Worm (Caenorhabditis elegans) whole organism, young adult: Measurements from ENCODE around the gene T22D1.3.

ENCODE experiments used
- B0019.2 ChIP-seq: fragments of 200-800 bp; sonication (Bioruptor generic); conservative IDR thresholded peaks from 2 replicates; pipeline ENCODE4 v1.3.6; 2022; ENCODE audit warnings: missing genetic modification reagents, missing genetic modification characterization, missing compliant biosample characterization
- C17E4.6 ChIP-seq: fragments of 200-800 bp; sonication (Bioruptor generic); IDR thresholded peaks from 2 replicates; pipeline ENCODE4 v1.3.6; 2022; ENCODE audit warnings: missing genetic modification reagents, missing genetic modification characterization, missing compliant biosample characterization
- F33H1.4 ChIP-seq: fragments of 200-800 bp; sonication (Bioruptor generic); IDR thresholded peaks from 2 replicates; pipeline ENCODE4 v1.3.6; 2022; ENCODE audit warnings: missing genetic modification reagents, missing genetic modification characterization, missing compliant biosample characterization
- F37B4.10 ChIP-seq: fragments of 200-800 bp; sonication (Bioruptor generic); IDR thresholded peaks from 2 replicates; pipeline ENCODE4 v1.3.6; 2022; ENCODE audit warnings: missing genetic modification characterization, missing compliant biosample characterization
- F57A8.1 ChIP-seq: fragments of 200-800 bp; sonication (Bioruptor generic); optimal IDR thresholded peaks from 2 replicates; lab custom pipeline; 2018; ENCODE audit warnings: mild to moderate bottlenecking, missing genetic modification characterization, moderate library complexity, missing compliant biosample characterization
- T07F8.4 ChIP-seq: sonication (generic microtip); optimal IDR thresholded peaks from 2 replicates; lab custom pipeline; 2016; ENCODE audit warnings: mild to moderate bottlenecking, missing genetic modification characterization, moderate library complexity, missing compliant biosample characterization
- Y53F4B.3 ChIP-seq: fragments of 200-800 bp; sonication (Bioruptor generic); IDR thresholded peaks from 2 replicates; pipeline ENCODE4 v1.3.6; 2022; ENCODE audit warnings: missing genetic modification reagents, missing genetic modification characterization, missing compliant biosample characterization
- Y53G8AR.9 ChIP-seq: fragments of 200-800 bp; sonication (Bioruptor generic); conservative IDR thresholded peaks from 2 replicates; pipeline ENCODE4 v1.3.6; 2022; ENCODE audit warnings: missing genetic modification reagents, missing genetic modification characterization, missing compliant biosample characterization
- Y56A3A.18 ChIP-seq: fragments of 200-800 bp; sonication (Bioruptor generic); IDR thresholded peaks from 2 replicates; pipeline ENCODE4 v1.3.6; 2022; ENCODE audit warnings: missing genetic modification reagents, missing genetic modification characterization, missing compliant biosample characterization
- Y79H2A.3 ChIP-seq: fragments of 200-800 bp; sonication (Bioruptor generic); conservative IDR thresholded peaks from 2 replicates; pipeline ENCODE4 v1.3.6; 2022; ENCODE audit warnings: missing genetic modification reagents, missing genetic modification characterization, missing compliant biosample characterization
- ZK185.1 ChIP-seq: sonication (generic microtip); optimal IDR thresholded peaks from 2 replicates; lab custom pipeline; 2016; ENCODE audit warnings: mild to moderate bottlenecking, missing genetic modification characterization, missing compliant biosample characterization; ENCODE audit not compliant: poor library complexity, severe bottlenecking
- akir-1 ChIP-seq: fragments of 200-800 bp; sonication (Bioruptor generic); optimal IDR thresholded peaks from 2 replicates; lab custom pipeline; 2018; ENCODE audit warnings: mild to moderate bottlenecking, missing genetic modification characterization, moderate library complexity, missing compliant biosample characterization
- atf-7 ChIP-seq: sonication (generic microtip); optimal IDR thresholded peaks from 2 replicates; lab custom pipeline; 2017; ENCODE audit warnings: mild to moderate bottlenecking, missing genetic modification characterization, missing compliant biosample characterization
- attf-3 ChIP-seq: fragments of 200-800 bp; sonication (Bioruptor generic); conservative IDR thresholded peaks from 2 replicates; pipeline ENCODE4 v1.3.6; 2022; ENCODE audit warnings: missing genetic modification reagents, missing genetic modification characterization, missing compliant biosample characterization
- bed-1 ChIP-seq: fragments of 200-800 bp; sonication (Bioruptor generic); IDR thresholded peaks from 2 replicates; pipeline ENCODE4 v1.3.6; 2022; ENCODE audit warnings: missing genetic modification reagents, missing genetic modification characterization, missing compliant biosample characterization
- cebp-2 ChIP-seq: fragments of 200-800 bp; sonication (Bioruptor generic); IDR thresholded peaks from 2 replicates; pipeline ENCODE4 v1.3.6; 2022; ENCODE audit warnings: missing genetic modification characterization, missing compliant biosample characterization
- ceh-79 ChIP-seq: sonication (generic microtip); optimal IDR thresholded peaks from 2 replicates; lab custom pipeline; 2017; ENCODE audit warnings: mild to moderate bottlenecking, missing genetic modification characterization, missing compliant biosample characterization
- ceh-91 ChIP-seq: fragments of 200-800 bp; sonication (Bioruptor generic); IDR thresholded peaks from 2 replicates; pipeline ENCODE4 v1.3.6; 2022; ENCODE audit warnings: missing genetic modification reagents, missing genetic modification characterization, missing compliant biosample characterization
- die-1 ChIP-seq: sonication (generic microtip); optimal IDR thresholded peaks from 2 replicates; lab custom pipeline; 2016; ENCODE audit warnings: missing genotype, mild to moderate bottlenecking, missing genetic modification characterization, missing compliant biosample characterization
- egl-44 ChIP-seq: fragments of 200-800 bp; sonication (Bioruptor generic); IDR thresholded peaks from 2 replicates; pipeline ENCODE4 v1.3.6; 2022; ENCODE audit warnings: missing genetic modification reagents, missing genetic modification characterization, missing compliant biosample characterization
- gei-17 ChIP-seq: fragments of 200-800 bp; sonication (Bioruptor generic); optimal IDR thresholded peaks from 2 replicates; lab custom pipeline; 2018; ENCODE audit warnings: mild to moderate bottlenecking, missing genetic modification characterization, missing compliant biosample characterization
- hrde-1 ChIP-seq: sonication (generic microtip); optimal IDR thresholded peaks from 2 replicates; lab custom pipeline; 2016; ENCODE audit warnings: missing genetic modification characterization, mild to moderate bottlenecking, missing compliant biosample characterization, moderate library complexity, missing genotype, missing genetic modification reagents, borderline replicate concordance
- lag-1 ChIP-seq: fragments of 200-800 bp; sonication (Bioruptor generic); IDR thresholded peaks from 2 replicates; pipeline ENCODE4 v1.3.6; 2022; ENCODE audit warnings: missing genetic modification reagents, missing genetic modification characterization, missing compliant biosample characterization
- let-526 ChIP-seq: fragments of 200-800 bp; sonication (Bioruptor generic); IDR thresholded peaks from 2 replicates; pipeline ENCODE4 v1.3.6; 2022; ENCODE audit warnings: missing genetic modification reagents, missing genetic modification characterization, missing compliant biosample characterization
- lin-26 ChIP-seq: fragments of 200-800 bp; sonication (Bioruptor generic); IDR thresholded peaks from 2 replicates; pipeline ENCODE4 v1.3.6; 2022; ENCODE audit warnings: missing genetic modification reagents, missing genetic modification characterization, missing compliant biosample characterization
- lin-35 ChIP-seq, 3 experiments: fragments of 150-350 bp in 2 of 3; sonication (generic microtip) in 1 of 3; optimal IDR thresholded peaks; 2 replicates each; lab custom pipeline; 2014 to 2018; ENCODE audit warnings: missing biosample characterization in 3 of 3, missing genetic modification characterization in 3 of 3, missing genetic modification reagents in 3 of 3
- lin-40 ChIP-seq: sonication (generic microtip); optimal IDR thresholded peaks from 2 replicates; lab custom pipeline; 2016; ENCODE audit warnings: missing genetic modification characterization, mild to moderate bottlenecking, missing compliant biosample characterization, missing genotype, missing genetic modification reagents
- lin-54 ChIP-seq: fragments of 200-800 bp; sonication (Bioruptor generic); optimal IDR thresholded peaks from 2 replicates; lab custom pipeline; 2018; ENCODE audit warnings: mild to moderate bottlenecking, missing genetic modification characterization, missing compliant biosample characterization
- lsl-1 ChIP-seq: fragments of 200-800 bp; sonication (Bioruptor generic); optimal IDR thresholded peaks from 2 replicates; lab custom pipeline; 2018; ENCODE audit warnings: mild to moderate bottlenecking, missing genetic modification characterization, moderate library complexity, missing compliant biosample characterization
- lsy-27 ChIP-seq: sonication (generic microtip); optimal IDR thresholded peaks from 2 replicates; lab custom pipeline; 2017; ENCODE audit warnings: missing genetic modification characterization, mild to moderate bottlenecking, missing compliant biosample characterization, antibody characterized with exemption, missing genotype, borderline replicate concordance; ENCODE audit not compliant: insufficient read depth
- madf-10 ChIP-seq: sonication (generic microtip); optimal IDR thresholded peaks from 2 replicates; lab custom pipeline; 2016; ENCODE audit warnings: mild to moderate bottlenecking, missing genetic modification characterization, missing compliant biosample characterization
- madf-3 ChIP-seq: fragments of 200-800 bp; sonication (Bioruptor generic); IDR thresholded peaks from 2 replicates; pipeline ENCODE4 v1.3.6; 2022; ENCODE audit warnings: missing genetic modification reagents, missing genetic modification characterization, missing compliant biosample characterization
- mcd-1 ChIP-seq: fragments of 200-800 bp; sonication (Bioruptor generic); IDR thresholded peaks from 2 replicates; pipeline ENCODE4 v1.3.6; 2022; ENCODE audit warnings: missing genetic modification reagents, missing genetic modification characterization, missing compliant biosample characterization
- mel-28 ChIP-seq: sonication (generic microtip); optimal IDR thresholded peaks from 2 replicates; lab custom pipeline; 2016; ENCODE audit warnings: borderline replicate concordance, mild to moderate bottlenecking, missing genetic modification characterization, missing compliant biosample characterization
- mes-4 ChIP-seq: sonication (generic microtip); optimal IDR thresholded peaks from 2 replicates; lab custom pipeline; 2016; ENCODE audit warnings: missing genotype, missing genetic modification characterization, missing compliant biosample characterization
- nhr-179 ChIP-seq: sonication (generic microtip); optimal IDR thresholded peaks from 2 replicates; lab custom pipeline; 2016; ENCODE audit warnings: mild to moderate bottlenecking, missing genetic modification characterization, missing compliant biosample characterization
- pbrm-1 ChIP-seq: fragments of 200-800 bp; sonication (Bioruptor generic); IDR thresholded peaks from 2 replicates; pipeline ENCODE4 v1.3.6; 2022; ENCODE audit warnings: missing genetic modification reagents, missing genetic modification characterization, missing compliant biosample characterization
- repo-1 ChIP-seq: sonication (generic microtip); optimal IDR thresholded peaks from 2 replicates; lab custom pipeline; 2017; ENCODE audit warnings: mild to moderate bottlenecking, missing genetic modification characterization, missing compliant biosample characterization
- rpc-1 ChIP-seq, 2 experiments: fragments of 150-350 bp in 1 of 2; sonication (generic microtip) in 1 of 2; optimal IDR thresholded peaks; 2 replicates each; lab custom pipeline; 2014 to 2018; ENCODE audit warnings: missing biosample characterization in 1 of 2, missing genetic modification characterization in 1 of 2, missing genetic modification reagents in 1 of 2, missing genotype in 1 of 2
- sdz-38 ChIP-seq: sonication (generic microtip); optimal IDR thresholded peaks from 2 replicates; lab custom pipeline; 2016; ENCODE audit warnings: missing genotype, missing genetic modification characterization, missing compliant biosample characterization
- sea-2 ChIP-seq: fragments of 200-800 bp; sonication (Bioruptor generic); IDR thresholded peaks from 2 replicates; pipeline ENCODE4 v1.3.6; 2022; ENCODE audit warnings: missing genetic modification characterization, missing compliant biosample characterization
- snpc-1.1 ChIP-seq: sonication (generic microtip); optimal IDR thresholded peaks from 2 replicates; lab custom pipeline; 2017; ENCODE audit warnings: missing genetic modification characterization, mild to moderate bottlenecking, missing compliant biosample characterization, antibody characterized with exemption, moderate library complexity, missing genotype, missing genetic modification reagents; ENCODE audit not compliant: insufficient read depth
- sptf-2 ChIP-seq: fragments of 200-800 bp; sonication (Bioruptor generic); optimal IDR thresholded peaks from 2 replicates; lab custom pipeline; 2018; ENCODE audit warnings: mild to moderate bottlenecking, missing genetic modification characterization, missing compliant biosample characterization
- tbx-9 ChIP-seq: sonication (generic microtip); optimal IDR thresholded peaks from 2 replicates; lab custom pipeline; 2016; ENCODE audit warnings: borderline replicate concordance, missing genetic modification characterization, inconsistent platforms, missing compliant biosample characterization
- zfh-2 ChIP-seq: fragments of 200-800 bp; sonication (Bioruptor generic); conservative IDR thresholded peaks from 2 replicates; pipeline ENCODE4 v1.3.6; 2022; ENCODE audit warnings: missing genetic modification reagents, missing genetic modification characterization, missing compliant biosample characterization
- ztf-22 ChIP-seq: fragments of 200-800 bp; sonication (Bioruptor generic); optimal IDR thresholded peaks from 2 replicates; lab custom pipeline; 2018; ENCODE audit warnings: mild to moderate bottlenecking, missing genetic modification characterization, moderate library complexity, missing compliant biosample characterization
- ztf-6 ChIP-seq: fragments of 200-800 bp; sonication (Bioruptor generic); IDR thresholded peaks from 2 replicates; pipeline ENCODE4 v1.3.6; 2022; ENCODE audit warnings: missing genetic modification reagents, missing genetic modification characterization, missing compliant biosample characterization

T22D1.3 gene

ce11 chrIV:6887601-6888099, 25.7 kb upstream of the T22D1.3 start, which contains the start of the genes T05A12.3 and T05A12.4 (continued):
- TF ChIP-seq egl-44 (GFP tag; lab: Robert Waterston, UW) (peak; percentile 56; the same call in 1 of the 2 replicates), zfh-2 (GFP tag; lab: Robert Waterston, UW) (no peak), pbrm-1 (GFP tag; lab: Robert Waterston, UW) (peak; percentile 85), ceh-91 (no peak; the same call in 1 of the 2 replicates), tbx-9 (tag; lab: Kevin White, UChicago) (no peak), ZK185.1 (peak; percentile 64), lsl-1 (GFP tag; lab: Kevin White, UChicago) (peak; percentile 63), mel-28 (tag; lab: Kevin White, UChicago) (no peak), lag-1 (GFP tag; lab: Robert Waterston, UW) (no peak), F33H1.4 (GFP tag; lab: Robert Waterston, UW) (peak; percentile 63), sdz-38 (tag; lab: Kevin White, UChicago) (no peak), sea-2 (GFP tag; lab: Robert Waterston, UW) (no peak), lin-54 (GFP tag; lab: Kevin White, UChicago) (no peak), T07F8.4 (tag; lab: Kevin White, UChicago) (no peak), lin-35 (GFP tag; optimal IDR thresholded peaks at IDR 0.05; lab: Kevin White, UChicago) (no peak), atf-7 (no peak), F37B4.10 (GFP tag; lab: Robert Waterston, UW) (no peak), ztf-22 (GFP tag; lab: Kevin White, UChicago) (no peak), die-1 (tag; lab: Kevin White, UChicago) (no peak), akir-1 (no peak), lin-26 (GFP tag; lab: Robert Waterston, UW) (no peak), rpc-1 (optimal IDR thresholded peaks at IDR 0.05; lab: Kevin White, UChicago) (no peak), rpc-1 (tag; optimal IDR thresholded peaks at IDR 0.05; lab: Kevin White, UChicago) (no peak), lin-40 (no peak), madf-10 (no peak), C17E4.6 (peak; percentile 65; the same call in 1 of the 2 replicates), mes-4 (tag; lab: Kevin White, UChicago) (no peak), lsy-27 (no peak), sptf-2 (no peak), bed-1 (GFP tag; lab: Robert Waterston, UW) (no peak), Y53G8AR.9 (GFP tag; lab: Robert Waterston, UW) (no peak), ceh-79 (tag; lab: Kevin White, UChicago) (no peak), ztf-6 (GFP tag; lab: Robert Waterston, UW) (0 out of 2 replicates have a peak, but pooled peaks have one; percentile 55), snpc-1.1 (peak; percentile 35), gei-17 (GFP tag; lab: Kevin White, UChicago) (no peak), let-526 (GFP tag; lab: Robert Waterston, UW) (0 out of 2 replicates have a peak, but pooled peaks have one; percentile 15), Y79H2A.3 (GFP tag; lab: Robert Waterston, UW) (no peak), F57A8.1 (no peak), Y53F4B.3 (GFP tag; lab: Robert Waterston, UW) (no peak), Y56A3A.18 (GFP tag; lab: Robert Waterston, UW) (no peak), mcd-1 (GFP tag; lab: Robert Waterston, UW) (no peak), nhr-179 (tag; lab: Kevin White, UChicago) (no peak), B0019.2 (GFP tag; lab: Robert Waterston, UW) (peak; percentile 51), madf-3 (GFP tag; lab: Robert Waterston, UW) (peak; percentile 79), attf-3 (GFP tag; lab: Robert Waterston, UW) (peak; percentile 49; the same call in 1 of the 2 replicates), repo-1 (tag; lab: Kevin White, UChicago) (no peak), hrde-1 (tag; lab: Kevin White, UChicago) (no peak), cebp-2 (GFP tag; lab: Robert Waterston, UW) (no peak)
